Worm (Caenorhabditis elegans) whole organism, late embryonic: ENCODE data around the gene srbc-76.

ENCODE experiments used
- F13H6.1 ChIP-seq: sonication (generic microtip); optimal IDR thresholded peaks from 2 replicates; lab custom pipeline; 2016; ENCODE audit warnings: missing genetic modification characterization, missing compliant biosample characterization
- ama-1 ChIP-seq: fragments of 150-350 bp; optimal IDR thresholded peaks from 2 replicates; lab custom pipeline; 2014
- ceh-19 ChIP-seq: fragments of 200-800 bp; sonication (Bioruptor generic); optimal IDR thresholded peaks from 2 replicates; lab custom pipeline; 2018; ENCODE audit warnings: mild to moderate bottlenecking, missing genetic modification characterization, missing compliant biosample characterization
- elt-2 ChIP-seq: sonication (generic microtip); optimal IDR thresholded peaks from 2 replicates; lab custom pipeline; 2016; ENCODE audit warnings: missing genetic modification reagents, missing genetic modification characterization, missing compliant biosample characterization
- fkh-10 ChIP-seq: fragments of 150-350 bp; optimal IDR thresholded peaks from 2 replicates; lab custom pipeline; 2014; ENCODE audit warnings: missing biosample characterization, missing genetic modification reagents, missing genetic modification characterization
- fkh-6 ChIP-seq: sonication (generic microtip); optimal IDR thresholded peaks from 2 replicates; lab custom pipeline; 2016; ENCODE audit warnings: missing genetic modification characterization, missing compliant biosample characterization
- pqm-1 ChIP-seq: sonication (generic microtip); optimal IDR thresholded peaks from 2 replicates; lab custom pipeline; 2016; ENCODE audit warnings: missing genetic modification characterization, missing compliant biosample characterization
- rnt-1 ChIP-seq: sonication (generic microtip); optimal IDR thresholded peaks from 2 replicates; lab custom pipeline; 2016; ENCODE audit warnings: missing genetic modification characterization, missing compliant biosample characterization
- unc-3 ChIP-seq, 2 experiments: fragments of 200-800 bp in 1 of 2; sonication (Bioruptor generic) in 1 of 2; sonication (generic microtip) in 1 of 2; conservative IDR thresholded peaks in 1 of 2; optimal IDR thresholded peaks in 1 of 2; 2 replicates each; pipeline versions ENCODE4 v1.3.6 to Lab custom; 2016 to 2022; ENCODE audit warnings: missing compliant biosample characterization in 2 of 2, missing genetic modification characterization in 2 of 2, missing genetic modification reagents in 1 of 2

- TF ChIP-seq unc-3 (GFP tag; conservative IDR thresholded peaks at IDR 0.05; lab: Robert Waterston, UW) (no peak), unc-3 (tag; optimal IDR thresholded peaks at IDR 0.05; lab: Kevin White, UChicago) (no peak), fkh-10 (GFP tag; lab: Kevin White, UChicago) (no peak), ama-1 (lab: Kevin White, UChicago) (no peak), elt-2 (tag; lab: Kevin White, UChicago) (peak; percentile 66), rnt-1 (tag; lab: Kevin White, UChicago) (no peak), F13H6.1 (tag; lab: Kevin White, UChicago) (no peak), pqm-1 (tag; lab: Kevin White, UChicago) (no peak), fkh-6 (tag; lab: Kevin White, UChicago) (no peak), ceh-19 (no peak)
Observed at ce11 chrV:15298597-15298996, 46.4 kb downstream of the srbc-76 start, which contains the start of gene cpr-3.
